Worm (Caenorhabditis elegans): ENCODE results near the gene fbxa-31.

Gene fbxa-31

ce11 chrIII:1279197-1279596 lies 8.0 kb upstream of the fbxa-31 start (continued):
- TF ChIP-seq nhr-25 (tag; optimal IDR thresholded peaks at IDR 0.05; ENCODE audit: borderline replicate concordance, insufficient read depth) (no peak), madf-5 (GFP tag; IDR thresholded peaks at IDR 0.05) (no peak), skn-1 (tag; optimal IDR thresholded peaks at IDR 0.05) (no peak), R02D3.7 (tag; optimal IDR thresholded peaks at IDR 0.05) (no peak), ama-1 (optimal IDR thresholded peaks at IDR 0.05) (no peak), ztf-11 (tag; optimal IDR thresholded peaks at IDR 0.05) (no peak), nhr-237 (tag; optimal IDR thresholded peaks at IDR 0.05) (no peak), egl-43 (GFP tag; IDR thresholded peaks at IDR 0.05) (no peak), lin-38 (GFP tag; IDR thresholded peaks at IDR 0.05) (no peak), Y75B8A.6 (GFP tag; IDR thresholded peaks at IDR 0.05) (no peak), aha-1 (tag) (no peak), tag-97 (GFP tag; IDR thresholded peaks at IDR 0.05) (no peak), nhr-102 (tag; optimal IDR thresholded peaks at IDR 0.05) (peak; percentile 76), sdz-12 (GFP tag; optimal IDR thresholded peaks at IDR 0.05) (no peak), egl-27 (tag; optimal IDR thresholded peaks at IDR 0.05) (no peak), php-3 (GFP tag; IDR thresholded peaks at IDR 0.05) (peak; percentile 97), snpc-4 (tag; optimal IDR thresholded peaks at IDR 0.05) (no peak), zip-11 (GFP tag; IDR thresholded peaks at IDR 0.05) (no peak), lin-15B (tag; optimal IDR thresholded peaks at IDR 0.05) (no peak), nhr-28 (tag; optimal IDR thresholded peaks at IDR 0.05) (peak; percentile 81), duxl-1 (tag; optimal IDR thresholded peaks at IDR 0.05; ENCODE audit: poor library complexity) (no peak), unc-130 (GFP tag; optimal IDR thresholded peaks at IDR 0.05) (no peak), T26A8.4 (GFP tag; IDR thresholded peaks at IDR 0.05) (no peak; the same call in none of the 2 replicates), lin-1 (GFP tag; IDR thresholded peaks at IDR 0.05) (peak; percentile 93), hlh-30 (tag; optimal IDR thresholded peaks at IDR 0.05; ENCODE audit: insufficient read depth) (peak; percentile 47), lin-13 (GFP tag; optimal IDR thresholded peaks at IDR 0.05) (no peak), mdl-1 (tag; optimal IDR thresholded peaks at IDR 0.05) (peak in 1 of 2 experiments; percentile 88), unc-62 (GFP tag; optimal IDR thresholded peaks at IDR 0.05 in 1 of 2) (no peak), unc-62 (tag; optimal IDR thresholded peaks at IDR 0.05) (no peak), aly-2 (tag; optimal IDR thresholded peaks at IDR 0.05) (no peak), pqm-1 (tag; optimal IDR thresholded peaks at IDR 0.05) (peak; percentile 99), T20F7.1 (GFP tag; optimal IDR thresholded peaks at IDR 0.05) (peak; percentile 76), jun-1 (tag; optimal IDR thresholded peaks at IDR 0.05) (peak; percentile 33), nhr-11 (tag; optimal IDR thresholded peaks at IDR 0.05) (no peak), dmd-9 (GFP tag; IDR thresholded peaks at IDR 0.05) (no peak), ceh-28 (tag; optimal IDR thresholded peaks at IDR 0.05) (no peak), madf-9 (GFP tag; conservative IDR thresholded peaks at IDR 0.05) (no peak), ceh-62 (tag; optimal IDR thresholded peaks at IDR 0.05) (no peak), nhr-76 (tag; optimal IDR thresholded peaks at IDR 0.05) (no peak), ceh-44 (GFP tag; IDR thresholded peaks at IDR 0.05) (no peak), ZK337.2 (GFP tag; IDR thresholded peaks at IDR 0.05) (no peak), hlh-11 (tag; optimal IDR thresholded peaks at IDR 0.05) (peak; percentile 97), nhr-10 (tag; optimal IDR thresholded peaks at IDR 0.05) (peak; percentile 35), hmg-1.1 (GFP tag; IDR thresholded peaks at IDR 0.05) (no peak), Y5F2A.4 (GFP tag; optimal IDR thresholded peaks at IDR 0.05) (no peak), tra-1 (GFP tag; IDR thresholded peaks at IDR 0.05) (0 out of 2 replicates have a peak, but pooled peaks have one; percentile 33), spr-3 (GFP tag; optimal IDR thresholded peaks at IDR 0.05) (no peak), F10B5.3 (tag; optimal IDR thresholded peaks at IDR 0.05) (no peak), ztf-7 (tag; optimal IDR thresholded peaks at IDR 0.05) (peak; percentile 84), lsy-2 (tag; optimal IDR thresholded peaks at IDR 0.05) (peak in 1 of 2 experiments; percentile 49), zfp-3 (GFP tag; conservative IDR thresholded peaks at IDR 0.05) (no peak), zfp-2 (tag; optimal IDR thresholded peaks at IDR 0.05) (no peak), nhr-111 (GFP tag; optimal IDR thresholded peaks at IDR 0.05) (no peak)

Measured in whole organism, L4 larva.